Fruit fly (Drosophila melanogaster) whole organism, adult: ENCODE measurements around the gene Samuel.

ENCODE experiments used
- CG11617 ChIP-seq: fragments of 200-800 bp; sonication (Bioruptor generic); optimal IDR thresholded peaks from 2 replicates; lab custom pipeline; 2017; ENCODE audit warnings: mild to moderate bottlenecking, missing biosample characterization, missing genetic modification reagents, missing genetic modification characterization
- CG12768 ChIP-seq: fragments of 200-800 bp; sonication (Bioruptor generic); optimal IDR thresholded peaks from 2 replicates; lab custom pipeline; 2017; ENCODE audit warnings: missing biosample characterization, missing genetic modification characterization, mild to moderate bottlenecking, moderate library complexity, missing genetic modification reagents
- CG14711 ChIP-seq: fragments of 200-800 bp; sonication (Bioruptor generic); optimal IDR thresholded peaks from 2 replicates; lab custom pipeline; 2018; ENCODE audit warnings: missing biosample characterization, mild to moderate bottlenecking, missing genetic modification characterization, moderate library complexity
- CG1620 ChIP-seq: fragments of 200-800 bp; sonication (Bioruptor generic); optimal IDR thresholded peaks from 2 replicates; lab custom pipeline; 2016; ENCODE audit warnings: missing biosample characterization, missing genetic modification characterization
- CG33017 ChIP-seq: fragments of 200-800 bp; sonication (Bioruptor generic); optimal IDR thresholded peaks from 2 replicates; lab custom pipeline; 2018; ENCODE audit warnings: missing biosample characterization, mild to moderate bottlenecking, missing genetic modification characterization, moderate library complexity
- CG5204 ChIP-seq: fragments of 200-800 bp; sonication (Bioruptor generic); optimal IDR thresholded peaks from 2 replicates; lab custom pipeline; 2016; ENCODE audit warnings: missing biosample characterization, missing genetic modification characterization
- CG7045 ChIP-seq: fragments of 200-800 bp; sonication (Bioruptor generic); optimal IDR thresholded peaks from 2 replicates; lab custom pipeline; 2017; ENCODE audit warnings: missing biosample characterization, mild to moderate bottlenecking, missing genetic modification characterization
- CG7101 ChIP-seq: fragments of 200-800 bp; sonication (Bioruptor generic); optimal IDR thresholded peaks from 2 replicates; lab custom pipeline; 2018; ENCODE audit warnings: missing biosample characterization, mild to moderate bottlenecking, missing genetic modification characterization, moderate library complexity
- Clk ChIP-seq: fragments of 200-800 bp; sonication (Bioruptor generic); optimal IDR thresholded peaks from 2 replicates; lab custom pipeline; 2017; ENCODE audit warnings: missing biosample characterization, missing genetic modification characterization
- Crg-1 ChIP-seq: fragments of 200-800 bp; sonication (Bioruptor generic); optimal IDR thresholded peaks from 2 replicates; lab custom pipeline; 2016; ENCODE audit warnings: missing biosample characterization, missing genetic modification characterization
- Hr96 ChIP-seq: fragments of 200-800 bp; sonication (Bioruptor generic); optimal IDR thresholded peaks from 2 replicates; lab custom pipeline; 2016; ENCODE audit warnings: missing biosample characterization, missing genetic modification characterization
- Mnt ChIP-seq: fragments of 200-800 bp; sonication (Bioruptor generic); optimal IDR thresholded peaks from 2 replicates; lab custom pipeline; 2016; ENCODE audit warnings: missing biosample characterization, mild to moderate bottlenecking, missing genetic modification characterization
- bab1 ChIP-seq: fragments of 200-800 bp; sonication (Bioruptor generic); optimal IDR thresholded peaks from 3 replicates; lab custom pipeline; 2019; ENCODE audit warnings: missing biosample characterization, mild to moderate bottlenecking, missing genetic modification characterization, moderate library complexity
- cic ChIP-seq: fragments of 200-800 bp; sonication (Bioruptor generic); optimal IDR thresholded peaks from 2 replicates; lab custom pipeline; 2017; ENCODE audit warnings: missing biosample characterization, mild to moderate bottlenecking, missing genetic modification characterization, moderate library complexity
- cnc ChIP-seq, 2 experiments: fragments of >200 bp; optimal IDR thresholded peaks; 2 replicates each; lab custom pipeline; 2017
- kay ChIP-seq: fragments of 200-800 bp; sonication (Bioruptor generic); peaks from one replicate; lab custom pipeline; 2016; ENCODE audit warnings: missing biosample characterization, missing genetic modification characterization, borderline replicate concordance
- ovo ChIP-seq: fragments of 200-800 bp; sonication (Bioruptor generic); optimal IDR thresholded peaks from 2 replicates; lab custom pipeline; 2016; ENCODE audit warnings: missing biosample characterization, missing genetic modification characterization
- pad ChIP-seq: fragments of 200-800 bp; sonication (Bioruptor generic); optimal IDR thresholded peaks from 3 replicates; lab custom pipeline; 2017; ENCODE audit warnings: missing biosample characterization, missing genetic modification characterization, mild to moderate bottlenecking, moderate library complexity, missing genetic modification reagents
- tj ChIP-seq: fragments of 200-800 bp; sonication (Bioruptor generic); optimal IDR thresholded peaks from 3 replicates; lab custom pipeline; 2017; ENCODE audit warnings: missing biosample characterization, mild to moderate bottlenecking, missing genetic modification characterization, moderate library complexity
- toe ChIP-seq: fragments of 200-800 bp; sonication (Bioruptor generic); optimal IDR thresholded peaks from 2 replicates; lab custom pipeline; 2016; ENCODE audit warnings: missing biosample characterization, missing genetic modification characterization

Samuel gene

dm6 chr2L:11075114-11075513 is 8.3 kb upstream of the Samuel start, which contains the start of gene CG43725:
Gene CG43725, plus strand, starts transcription at chr2L:11075513.
- TF ChIP-seq CG12768 (GFP tag; lab: Kevin White, UChicago) (no peak), Crg-1 (GFP tag; lab: Kevin White, UChicago) (no peak), bab1 (GFP tag; lab: Kevin White, UChicago) (no peak), CG11617 (GFP tag; lab: Kevin White, UChicago) (no peak)

DNA sequence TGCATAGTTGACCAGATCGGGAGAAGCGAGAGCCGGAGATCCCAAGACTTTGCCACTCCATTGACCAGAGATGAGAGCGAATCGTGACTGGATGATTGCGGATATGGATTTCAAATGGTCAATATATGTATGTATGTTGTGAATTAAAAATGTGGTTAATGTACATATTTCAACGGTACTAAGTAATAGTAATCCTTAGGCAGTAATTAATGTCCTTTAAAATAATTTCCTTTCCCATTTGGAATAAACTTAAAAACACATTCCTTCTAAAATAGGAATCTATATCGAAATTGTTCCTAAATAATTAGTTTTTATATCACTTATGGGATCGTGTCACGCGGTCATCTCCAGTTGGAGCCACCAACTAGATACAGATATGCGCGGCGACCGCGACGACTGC is 7.1 kb upstream of the Samuel start:
- no peak for TF ChIP-seq CG12768 (GFP tag; lab: Kevin White, UChicago)
- TF ChIP-seq Crg-1 (GFP tag; lab: Kevin White, UChicago) = no peak
- TF ChIP-seq ovo (GFP tag; lab: Kevin White, UChicago) = no peak
- no peak for TF ChIP-seq CG5204 (GFP tag; lab: Kevin White, UChicago)
- no peak for TF ChIP-seq tj
- TF ChIP-seq CG7101 (tag; lab: Kevin White, UChicago) = no peak
- TF ChIP-seq cic = no peak
- no peak for TF ChIP-seq pad (GFP tag; lab: Kevin White, UChicago)
- no peak for TF ChIP-seq CG33017 (tag; lab: Kevin White, UChicago)
- no peak for TF ChIP-seq toe
- TF ChIP-seq Hr96 (GFP tag; lab: Kevin White, UChicago) = no peak
- TF ChIP-seq CG14711 (tag; lab: Kevin White, UChicago) = no peak

- TF ChIP-seq CG14711 (tag; lab: Kevin White, UChicago) = no peak
- no peak for TF ChIP-seq cnc (optimal IDR thresholded peaks at IDR 0.05; lab: Kevin White, UChicago)
- TF ChIP-seq cic = no peak
- TF ChIP-seq CG7101 (tag; lab: Kevin White, UChicago) = no peak
- no peak for TF ChIP-seq CG5204 (GFP tag; lab: Kevin White, UChicago)
- TF ChIP-seq bab1 (GFP tag; lab: Kevin White, UChicago) = no peak
- TF ChIP-seq tj = no peak
- TF ChIP-seq CG7045 (GFP tag; lab: Kevin White, UChicago) = no peak
- TF ChIP-seq Clk (GFP tag; lab: Kevin White, UChicago) = no peak
- TF ChIP-seq CG12768 (GFP tag; lab: Kevin White, UChicago) = no peak
- no peak for TF ChIP-seq ovo (GFP tag; lab: Kevin White, UChicago)
- no peak for TF ChIP-seq Crg-1 (GFP tag; lab: Kevin White, UChicago)
- TF ChIP-seq Mnt = no peak
- TF ChIP-seq CG11617 (GFP tag; lab: Kevin White, UChicago) = no peak
- no peak for TF ChIP-seq Hr96 (GFP tag; lab: Kevin White, UChicago)
- TF ChIP-seq toe = no peak
- no peak for TF ChIP-seq CG1620 (GFP tag; lab: Kevin White, UChicago)
- no peak for TF ChIP-seq CG33017 (tag; lab: Kevin White, UChicago)
- TF ChIP-seq pad (GFP tag; lab: Kevin White, UChicago) = no peak
- no peak for TF ChIP-seq kay
These were observed 6.1 kb upstream of the Samuel start for dm6 chr2L:11072880-11073279.

dm6 chr2L:11072250-11072649 is 5.5 kb upstream of the Samuel start:
- TF ChIP-seq Hr96 (GFP tag; lab: Kevin White, UChicago) = no peak
- no peak for TF ChIP-seq Crg-1 (GFP tag; lab: Kevin White, UChicago)
- no peak for TF ChIP-seq cic
- TF ChIP-seq tj = no peak
- no peak for TF ChIP-seq CG1620 (GFP tag; lab: Kevin White, UChicago)
- no peak for TF ChIP-seq pad (GFP tag; lab: Kevin White, UChicago)
- TF ChIP-seq CG7101 (tag; lab: Kevin White, UChicago) = no peak
- TF ChIP-seq CG5204 (GFP tag; lab: Kevin White, UChicago) = no peak
- TF ChIP-seq Mnt = no peak
- no peak for TF ChIP-seq ovo (GFP tag; lab: Kevin White, UChicago)

DNA sequence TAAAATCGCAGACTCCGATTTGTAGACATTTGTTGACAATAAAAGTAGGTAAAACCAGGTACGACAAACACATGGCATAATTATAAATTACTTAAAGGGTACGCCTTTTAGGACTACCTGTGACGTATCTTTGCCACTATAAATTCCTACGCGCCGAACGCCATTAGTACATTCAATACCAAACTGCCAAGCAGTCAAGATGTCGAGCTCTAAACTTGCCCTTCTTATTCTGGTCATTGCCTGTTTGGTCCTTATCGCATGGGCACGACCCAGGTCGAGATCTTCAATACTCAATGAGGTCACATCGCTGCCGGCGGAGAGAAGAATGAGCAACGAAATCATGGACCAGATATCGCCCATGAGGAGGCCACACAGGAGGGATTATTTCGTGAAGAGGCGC is 4.1 kb upstream of the Samuel start, which contains the start of gene CG14915:
Gene CG14915 (plus strand): TSS at position 166 of the 400 bp plus-strand sequence.
- TF ChIP-seq cic = no peak
- no peak for TF ChIP-seq Clk (GFP tag; lab: Kevin White, UChicago)
- TF ChIP-seq CG11617 (GFP tag; lab: Kevin White, UChicago) = no peak
- no peak for TF ChIP-seq tj
- TF ChIP-seq toe = no peak
- TF ChIP-seq CG1620 (GFP tag; lab: Kevin White, UChicago) = no peak

- no peak for TF ChIP-seq Mnt
- no peak for TF ChIP-seq bab1 (GFP tag; lab: Kevin White, UChicago)
- no peak for TF ChIP-seq CG12768 (GFP tag; lab: Kevin White, UChicago)
- no peak for TF ChIP-seq CG33017 (tag; lab: Kevin White, UChicago)
- TF ChIP-seq CG5204 (GFP tag; lab: Kevin White, UChicago) = no peak
- TF ChIP-seq CG7101 (tag; lab: Kevin White, UChicago) = no peak
- no peak for TF ChIP-seq Clk (GFP tag; lab: Kevin White, UChicago)
- TF ChIP-seq pad (GFP tag; lab: Kevin White, UChicago) = no peak
- no peak for TF ChIP-seq CG11617 (GFP tag; lab: Kevin White, UChicago)
These were observed 2.7 kb upstream of the Samuel start for dm6 chr2L:11069475-11069874.

DNA sequence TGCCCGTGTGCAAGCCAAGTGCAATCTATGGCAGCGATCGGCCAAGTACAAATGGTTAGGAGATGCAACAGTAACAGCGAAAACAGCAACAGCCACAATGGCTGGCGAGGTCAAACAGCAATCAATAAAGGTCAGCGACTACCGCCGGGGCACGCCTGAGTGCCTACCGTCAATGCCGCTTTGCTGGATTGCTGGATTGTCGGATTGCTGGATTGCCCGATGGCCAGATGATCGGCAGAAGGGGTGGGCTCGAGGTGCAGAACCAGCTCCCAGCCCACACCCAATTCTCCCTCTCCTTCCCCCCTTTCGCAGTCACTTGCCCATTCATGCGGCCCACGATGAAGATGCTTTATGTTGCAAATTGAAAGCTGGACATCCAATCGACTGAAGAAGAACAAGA is 2.1 kb upstream of the Samuel start:
- TF ChIP-seq pad (GFP tag; lab: Kevin White, UChicago) (no peak), Mnt (no peak), kay (no peak), Hr96 (GFP tag; lab: Kevin White, UChicago) (no peak), CG12768 (GFP tag; lab: Kevin White, UChicago) (no peak), tj (no peak), cnc (optimal IDR thresholded peaks at IDR 0.05; lab: Kevin White, UChicago) (no peak), Crg-1 (GFP tag; lab: Kevin White, UChicago) (no peak), CG14711 (tag; lab: Kevin White, UChicago) (no peak), CG5204 (GFP tag; lab: Kevin White, UChicago) (no peak), toe (no peak), CG7045 (GFP tag; lab: Kevin White, UChicago) (no peak), CG33017 (tag; lab: Kevin White, UChicago) (no peak), bab1 (GFP tag; lab: Kevin White, UChicago) (no peak)
